Fruit fly (Drosophila melanogaster) whole organism: ENCODE measurements around the gene Ir93a.

ENCODE experiments used
- CG8478 ChIP-seq: fragments of >200 bp; optimal IDR thresholded peaks from 2 replicates; lab custom pipeline; 2018; ENCODE audit warnings: inconsistent platforms
- Dll ChIP-seq: fragments of >200 bp; optimal IDR thresholded peaks from 2 replicates; lab custom pipeline; 2017
- EcR ChIP-seq, 2 experiments: fragments of >200 bp; optimal IDR thresholded peaks; 2 replicates each; lab custom pipeline; 2017; ENCODE audit warnings: missing biosample characterization in 2 of 2, missing genetic modification characterization in 2 of 2, missing genetic modification reagents in 2 of 2
- pan ChIP-seq: fragments of >200 bp; optimal IDR thresholded peaks from 2 replicates; lab custom pipeline; 2017
- psq ChIP-seq: fragments of >200 bp; optimal IDR thresholded peaks from 2 replicates; lab custom pipeline; 2017
- usp ChIP-seq: fragments of >200 bp; optimal IDR thresholded peaks from 2 replicates; lab custom pipeline; 2017; ENCODE audit warnings: missing biosample characterization, missing genetic modification characterization, mixed read lengths

Ir93a gene

dm6 chr3R:20821815-20822375 lies 37.9 kb downstream of the Ir93a start, which contains the start of the genes CG17271 and RpS20:
CG17271 (minus strand) TSS chr3R:20821848.
RpS20 (plus strand) TSS chr3R:20822181.
- TF ChIP-seq pan (lab: Kevin White, UChicago) (no peak), EcR (GFP tag; optimal IDR thresholded peaks at IDR 0.05; lab: Kevin White, UChicago) (no peak), usp (GFP tag; lab: Kevin White, UChicago) (no peak), CG8478 (no peak), Dll (lab: Kevin White, UChicago) (no peak), psq (lab: Kevin White, UChicago) (no peak)

DNA sequence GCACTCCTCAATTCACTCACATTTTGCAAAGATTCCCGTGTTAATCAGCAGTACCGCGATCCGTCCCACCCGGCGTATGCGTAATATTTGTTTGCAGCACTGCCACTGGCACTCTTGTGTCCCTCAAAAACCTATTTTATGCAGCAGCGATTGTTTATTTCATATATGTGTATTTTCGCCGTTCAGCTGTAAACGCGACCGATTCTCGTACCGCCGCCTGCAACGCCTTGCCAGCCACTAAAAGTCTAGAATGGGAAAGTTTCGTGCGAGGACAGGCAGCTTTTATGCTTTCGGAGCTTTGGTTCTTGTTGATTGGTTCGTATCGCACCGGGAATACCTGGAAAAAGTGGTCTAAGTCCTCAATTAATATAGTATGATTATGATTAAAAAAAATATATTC lies 41.1 kb downstream of the Ir93a start, which contains the start of gene CG17270:
CG17270 (minus strand) TSS at position 241 of the 400 bp plus-strand sequence.
- no peak for TF ChIP-seq CG8478
- no peak for TF ChIP-seq pan (lab: Kevin White, UChicago)
- TF ChIP-seq EcR (GFP tag; optimal IDR thresholded peaks at IDR 0.05; lab: Kevin White, UChicago): no peak
- TF ChIP-seq psq (lab: Kevin White, UChicago): no peak

DNA sequence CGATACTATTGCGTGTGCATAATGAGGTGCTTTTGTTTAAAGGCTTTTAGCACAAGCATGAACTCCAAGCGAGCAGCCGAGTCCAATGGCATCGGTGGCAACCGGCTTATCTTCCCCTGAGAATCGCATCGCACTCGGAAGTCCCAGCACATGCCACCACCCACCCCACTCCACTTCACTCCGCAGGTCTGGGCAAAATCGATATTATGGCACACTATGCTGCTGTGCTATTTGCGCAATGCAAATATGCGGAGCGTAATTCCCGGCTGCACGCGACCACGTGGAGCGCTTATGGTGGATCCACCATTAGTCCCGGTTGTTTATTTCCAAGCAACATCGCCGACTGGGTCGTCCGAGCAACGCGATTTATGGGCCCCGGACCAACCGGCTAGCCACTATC lies 41.5 kb downstream of the Ir93a start:
- no peak for TF ChIP-seq usp (GFP tag; lab: Kevin White, UChicago)
- TF ChIP-seq CG8478: no peak
- no peak for TF ChIP-seq pan (lab: Kevin White, UChicago)
- TF ChIP-seq EcR (GFP tag; optimal IDR thresholded peaks at IDR 0.05; lab: Kevin White, UChicago): no peak
- TF ChIP-seq Dll (lab: Kevin White, UChicago): no peak
- no peak for TF ChIP-seq psq (lab: Kevin White, UChicago)

- TF ChIP-seq pan (lab: Kevin White, UChicago) (no peak), psq (lab: Kevin White, UChicago) (no peak), usp (GFP tag; lab: Kevin White, UChicago) (no peak), EcR (GFP tag; optimal IDR thresholded peaks at IDR 0.05; lab: Kevin White, UChicago) (no peak), CG8478 (no peak), Dll (lab: Kevin White, UChicago) (no peak)
These were observed 43.7 kb downstream of the Ir93a start, which contains the start of gene Fancd2 for dm6 chr3R:20816008-20816407. Fancd2 (minus strand) TSS chr3R:20816190.

dm6 chr3R:20802253-20802652 lies 57.5 kb downstream of the Ir93a start:
- TF ChIP-seq usp (GFP tag; lab: Kevin White, UChicago): no peak
- no peak for TF ChIP-seq pan (lab: Kevin White, UChicago)
- no peak for TF ChIP-seq Dll (lab: Kevin White, UChicago)
- TF ChIP-seq psq (lab: Kevin White, UChicago): no peak
- TF ChIP-seq EcR (GFP tag; optimal IDR thresholded peaks at IDR 0.05; lab: Kevin White, UChicago): no peak
- TF ChIP-seq CG8478: no peak
